Fruit fly (Drosophila melanogaster): ENCODE data around the gene Tak1.

Gene Tak1

dm6 chrX:20511382-20511853, 13.3 kb downstream of the Tak1 start, which contains the start of gene CG1812:
TSS of gene CG1812 (plus strand) at chrX:20511544.
- no peak for TF ChIP-seq abd-A (tag; optimal IDR thresholded peaks at IDR 0.05)
- no peak for TF ChIP-seq CG6765 (GFP tag; optimal IDR thresholded peaks at IDR 0.05)
- TF ChIP-seq CG10209 (GFP tag; optimal IDR thresholded peaks at IDR 0.05): peak; percentile 11
- peak; percentile 40 for TF ChIP-seq nom (GFP tag; optimal IDR thresholded peaks at IDR 0.05)
- no peak for TF ChIP-seq CG2199 (GFP tag; IDR thresholded peaks at IDR 0.05)
- TF ChIP-seq fu2 (GFP tag; optimal IDR thresholded peaks at IDR 0.05): no peak
- TF ChIP-seq otp (GFP tag; IDR thresholded peaks at IDR 0.05): peak; percentile 39; the same call in 1 of the 3 replicates
- TF ChIP-seq prd (optimal IDR thresholded peaks at IDR 0.05): no peak
- peak; percentile 60 for TF ChIP-seq prd (GFP tag; IDR thresholded peaks at IDR 0.05)
- TF ChIP-seq sna (GFP tag; IDR thresholded peaks at IDR 0.05; ENCODE audit: partially characterized antibody): no peak
- TF ChIP-seq CG4617 (GFP tag; optimal IDR thresholded peaks at IDR 0.05; ENCODE audit: borderline replicate concordance): peak; percentile 83
- TF ChIP-seq jumu (GFP tag; optimal IDR thresholded peaks at IDR 0.05): no peak
- no peak for TF ChIP-seq Six4 (GFP tag; optimal IDR thresholded peaks at IDR 0.05)
- no peak for TF ChIP-seq CG34224 (GFP tag; IDR thresholded peaks at IDR 0.05; ENCODE audit: partially characterized antibody)
- TF ChIP-seq Hand (GFP tag; optimal IDR thresholded peaks at IDR 0.05): peak; percentile 23
- no peak for TF ChIP-seq Antp (GFP tag; optimal IDR thresholded peaks at IDR 0.05)
- TF ChIP-seq gem (tag; optimal IDR thresholded peaks at IDR 0.05): peak; percentile 51
- peak; percentile 66 for TF ChIP-seq psq (GFP tag; optimal IDR thresholded peaks at IDR 0.05)
- TF ChIP-seq CG1602 (GFP tag; optimal IDR thresholded peaks at IDR 0.05): no peak
- TF ChIP-seq gsb (GFP tag; IDR thresholded peaks at IDR 0.05): no peak
- no peak for TF ChIP-seq Adf1 (GFP tag; IDR thresholded peaks at IDR 0.05)
- no peak for TF ChIP-seq CG18476 (GFP tag; optimal IDR thresholded peaks at IDR 0.05)
- no peak for TF ChIP-seq jing (GFP tag; optimal IDR thresholded peaks at IDR 0.05)
- TF ChIP-seq Camta (GFP tag; optimal IDR thresholded peaks at IDR 0.05): no peak
- no peak for TF ChIP-seq chinmo (GFP tag; IDR thresholded peaks at IDR 0.05; ENCODE audit: partially characterized antibody)
- TF ChIP-seq crp (GFP tag; optimal IDR thresholded peaks at IDR 0.05): peak in 1 of 2 experiments; percentile 27
- peak; percentile 3 for TF ChIP-seq slp2 (GFP tag; optimal IDR thresholded peaks at IDR 0.05)
- TF ChIP-seq caup (GFP tag; optimal IDR thresholded peaks at IDR 0.05; ENCODE audit: severe bottlenecking): peak; percentile 35
- no peak for TF ChIP-seq CG4282 (GFP tag; optimal IDR thresholded peaks at IDR 0.05)
- TF ChIP-seq Kr (GFP tag; optimal IDR thresholded peaks at IDR 0.05): no peak
- no peak for TF ChIP-seq CG11560 (tag; IDR thresholded peaks at IDR 0.05)
- TF ChIP-seq fd96Cb (tag; optimal IDR thresholded peaks at IDR 0.05): peak; percentile 17
- TF ChIP-seq CG3281 (GFP tag; optimal IDR thresholded peaks at IDR 0.05): peak; percentile 52
- TF ChIP-seq HLHmδ (GFP tag; optimal IDR thresholded peaks at IDR 0.05): no peak
- TF ChIP-seq dmrt11E (tag; optimal IDR thresholded peaks at IDR 0.05): peak; percentile 17
- no peak for TF ChIP-seq CG11398 (GFP tag; optimal IDR thresholded peaks at IDR 0.05)
- TF ChIP-seq slou (GFP tag; optimal IDR thresholded peaks at IDR 0.05): no peak
- TF ChIP-seq CG3838 (GFP tag; optimal IDR thresholded peaks at IDR 0.05): no peak
- TF ChIP-seq Asciz (GFP tag; optimal IDR thresholded peaks at IDR 0.05): no peak
- TF ChIP-seq emc (GFP tag; optimal IDR thresholded peaks at IDR 0.05): no peak
- peak in 1 of 2 experiments; percentile 28 for TF ChIP-seq Hr78 (GFP tag; optimal IDR thresholded peaks at IDR 0.05)
- peak; percentile 23; the same call in 1 of the 3 replicates for TF ChIP-seq H15 (GFP tag; IDR thresholded peaks at IDR 0.05)
- peak; percentile 26; the same call in 1 of the 3 replicates for TF ChIP-seq Aef1 (GFP tag; IDR thresholded peaks at IDR 0.05)
- peak; percentile 60; the same call in 1 of the 2 replicates for TF ChIP-seq Xrp1 (GFP tag; IDR thresholded peaks at IDR 0.05)
- no peak for TF ChIP-seq tap (tag; optimal IDR thresholded peaks at IDR 0.05)
- peak; percentile 56 for TF ChIP-seq CG1603 (tag; optimal IDR thresholded peaks at IDR 0.05)
- TF ChIP-seq Lim3 (GFP tag; IDR thresholded peaks at IDR 0.05): no peak
- TF ChIP-seq Gug (GFP tag; IDR thresholded peaks at IDR 0.05): peak; percentile 38; the same call in 1 of the 4 replicates
- TF ChIP-seq CG10267 (tag; optimal IDR thresholded peaks at IDR 0.05): peak; percentile 12
- peak; percentile 70 for TF ChIP-seq MBD-R2 (GFP tag; IDR thresholded peaks at IDR 0.05)
